Fruit fly (Drosophila melanogaster) S2 (cell line): ENCODE results near the gene up.

Source experiments
- CG8478 ChIP-seq: fragments of >200 bp; optimal IDR thresholded peaks from 2 replicates; lab custom pipeline; 2018
- CTCF ChIP-seq, 2 experiments: fragments of >200 bp; optimal IDR thresholded peaks; 2 replicates each; lab custom pipeline; 2018

up gene

dm6 chrX:13605942-13606491 is 3.6 kb upstream of the up start:
- TF ChIP-seq CTCF (optimal IDR thresholded peaks at IDR 0.05; lab: Kevin White, UChicago) (no peak), CG8478 (lab: Kevin White, UChicago) (no peak)

DNA sequence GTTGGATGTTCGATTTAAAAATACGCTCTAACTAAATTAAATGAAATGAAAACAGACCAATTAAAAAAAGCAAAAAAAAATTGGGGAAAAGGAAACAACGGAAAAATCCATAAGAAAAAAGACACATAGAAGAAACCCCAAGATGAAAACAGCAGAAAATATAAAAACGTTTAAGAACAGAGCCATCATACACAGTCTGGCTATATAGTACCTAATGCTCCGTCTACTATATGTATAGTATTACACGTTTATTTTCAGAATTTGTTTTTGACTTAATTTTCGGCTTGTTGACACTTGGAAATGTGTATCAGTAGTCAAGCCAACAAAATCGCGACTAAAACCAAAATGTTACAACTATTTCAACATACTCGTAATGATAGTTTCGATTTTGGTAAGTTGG is 3.0 kb upstream of the up start, which contains the start of gene CG11178:
Gene CG11178 (plus strand): TSS at position 301 of the 400 bp plus-strand sequence.
- TF ChIP-seq CG8478 (lab: Kevin White, UChicago) = no peak
- no peak for TF ChIP-seq CTCF (optimal IDR thresholded peaks at IDR 0.05; lab: Kevin White, UChicago)

- no peak for TF ChIP-seq CG8478 (lab: Kevin White, UChicago)
- no peak for TF ChIP-seq CTCF (optimal IDR thresholded peaks at IDR 0.05; lab: Kevin White, UChicago)
Measured at dm6 chrX:13604499-13604898, 2.1 kb upstream of the up start.

- TF ChIP-seq CTCF (optimal IDR thresholded peaks at IDR 0.05; lab: Kevin White, UChicago) (no peak), CG8478 (lab: Kevin White, UChicago) (no peak)
Measured at dm6 chrX:13597753-13598152, 4.6 kb downstream of the up start.

dm6 chrX:13593667-13594066 is 8.7 kb downstream of the up start:
- TF ChIP-seq CTCF (optimal IDR thresholded peaks at IDR 0.05; lab: Kevin White, UChicago) = no peak
- TF ChIP-seq CG8478 (lab: Kevin White, UChicago) = no peak

- peak; percentile 42 to 71 for TF ChIP-seq CTCF (optimal IDR thresholded peaks at IDR 0.05; lab: Kevin White, UChicago)
- no peak for TF ChIP-seq CG8478 (lab: Kevin White, UChicago)
Measured at dm6 chrX:13586888-13587287, 15.5 kb downstream of the up start.

DNA sequence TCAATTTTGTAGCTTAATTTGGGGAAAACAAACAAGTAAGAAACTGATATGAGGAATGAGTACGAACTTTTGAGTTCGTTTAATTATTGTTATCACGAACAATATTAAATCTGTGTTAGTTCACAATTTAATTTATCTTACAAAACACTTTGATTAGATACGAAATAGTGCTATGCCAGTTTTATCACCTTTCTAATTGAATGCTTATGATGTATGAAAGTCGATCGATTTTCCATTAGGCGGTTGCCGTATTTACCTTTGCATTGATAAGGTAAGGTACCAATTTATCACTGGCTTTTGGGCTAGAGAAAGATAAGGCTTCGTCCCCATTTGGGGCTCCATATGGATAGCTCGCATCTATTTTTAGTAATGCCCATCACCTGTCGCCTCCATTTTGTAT is 23.1 kb downstream of the up start:
- no peak for TF ChIP-seq CTCF (optimal IDR thresholded peaks at IDR 0.05; lab: Kevin White, UChicago)
- TF ChIP-seq CG8478 (lab: Kevin White, UChicago) = no peak

dm6 chrX:13572382-13572781 is 30.0 kb downstream of the up start:
- no peak for TF ChIP-seq CTCF (optimal IDR thresholded peaks at IDR 0.05; lab: Kevin White, UChicago)
- no peak for TF ChIP-seq CG8478 (lab: Kevin White, UChicago)

dm6 chrX:13570255-13570654 is 32.1 kb downstream of the up start:
- TF ChIP-seq CTCF (optimal IDR thresholded peaks at IDR 0.05; lab: Kevin White, UChicago) (no peak), CG8478 (lab: Kevin White, UChicago) (no peak)

- no peak for TF ChIP-seq CG8478 (lab: Kevin White, UChicago)
- no peak for TF ChIP-seq CTCF (optimal IDR thresholded peaks at IDR 0.05; lab: Kevin White, UChicago)
Measured at dm6 chrX:13568841-13569240, 33.5 kb downstream of the up start.

dm6 chrX:13568127-13568526 is 34.3 kb downstream of the up start:
- TF ChIP-seq CTCF (optimal IDR thresholded peaks at IDR 0.05; lab: Kevin White, UChicago) (no peak), CG8478 (lab: Kevin White, UChicago) (no peak)

DNA sequence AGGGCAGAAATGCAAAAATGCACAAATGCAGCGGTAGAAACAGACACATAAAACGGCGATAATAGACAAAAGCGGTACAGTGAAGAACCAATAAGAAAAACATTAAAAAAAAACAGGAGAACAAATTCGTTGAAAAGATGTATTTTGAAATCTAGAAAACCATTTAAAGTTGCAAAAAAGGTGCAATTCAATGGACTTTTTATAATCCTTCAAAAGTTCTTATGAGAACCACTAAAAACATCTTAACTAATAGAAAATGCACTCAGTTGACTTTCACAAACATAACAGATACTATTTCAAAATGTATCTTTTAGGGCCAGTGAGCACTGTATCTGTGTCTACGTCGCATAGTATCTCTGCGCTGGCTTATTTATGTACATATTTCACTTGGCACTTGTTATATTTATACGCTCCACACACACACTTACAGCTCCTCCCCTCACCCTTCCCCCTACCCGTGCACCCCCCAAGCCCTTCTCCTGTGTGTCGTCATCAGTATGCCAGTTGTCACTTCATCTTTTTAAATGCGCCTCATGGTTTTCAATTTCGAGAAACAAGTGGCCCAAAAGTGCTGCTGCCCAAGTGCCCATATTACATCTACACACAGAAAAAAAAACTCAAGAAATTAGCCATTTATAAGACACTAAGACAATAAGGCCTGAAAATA is 36.8 kb downstream of the up start:
- no peak for TF ChIP-seq CG8478 (lab: Kevin White, UChicago)
- no peak for TF ChIP-seq CTCF (optimal IDR thresholded peaks at IDR 0.05; lab: Kevin White, UChicago)

DNA sequence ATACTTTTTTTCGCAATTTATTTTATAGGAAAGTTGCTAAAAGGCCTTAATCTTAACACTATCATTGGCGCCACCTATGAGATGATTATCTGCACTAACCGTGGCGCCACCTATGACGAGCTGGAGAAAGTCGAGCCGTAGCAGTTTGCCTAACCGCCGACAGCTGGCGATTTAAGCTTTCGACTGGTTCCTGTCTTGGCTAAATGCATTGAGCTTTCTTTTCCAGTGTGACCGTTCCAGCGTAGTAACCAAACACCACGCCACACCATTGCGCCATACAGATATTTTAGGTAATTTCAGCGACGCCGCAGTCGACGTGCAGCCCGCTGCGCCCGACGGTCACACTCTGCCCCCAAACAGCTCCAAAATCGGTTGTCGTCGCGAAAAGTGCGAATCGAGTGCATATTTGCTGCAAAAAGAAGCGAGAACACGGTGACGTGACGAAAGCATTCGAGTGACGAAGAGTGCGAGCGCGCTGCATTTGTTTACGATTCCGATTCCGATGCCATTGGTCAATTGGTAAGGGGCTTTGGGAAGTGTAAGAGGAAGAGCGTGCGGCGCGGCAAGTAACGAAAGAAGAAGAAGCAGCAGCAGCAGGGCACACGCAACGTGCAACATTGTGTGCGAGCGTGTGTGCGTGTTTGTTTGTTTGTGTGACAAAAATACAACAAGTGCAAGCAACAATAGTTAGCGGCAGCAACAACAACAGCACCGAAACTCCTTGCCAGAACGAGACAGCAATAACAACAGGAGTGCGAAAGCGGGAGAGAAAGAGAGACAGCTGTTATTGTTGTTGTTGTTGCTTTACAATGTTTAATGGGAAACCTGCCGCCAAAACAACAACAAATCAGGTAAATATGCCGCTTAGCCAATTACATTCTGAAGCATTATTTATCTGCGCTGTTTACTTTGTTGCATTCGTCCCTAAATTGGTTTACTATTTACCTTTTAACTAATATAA is 38.6 kb downstream of the up start, which contains the start of the genes CG46311 and Tpst:
Gene CG46311 (plus strand): TSS at position 341 of the 961 bp plus-strand sequence.
Gene Tpst (plus strand): TSS at position 341 of the 961 bp plus-strand sequence.
- TF ChIP-seq CG8478 (lab: Kevin White, UChicago) (no peak), CTCF (optimal IDR thresholded peaks at IDR 0.05; lab: Kevin White, UChicago) (peak; percentile 99 to 100)

dm6 chrX:13563042-13563441 is 39.3 kb downstream of the up start:
- TF ChIP-seq CG8478 (lab: Kevin White, UChicago) (no peak), CTCF (optimal IDR thresholded peaks at IDR 0.05; lab: Kevin White, UChicago) (no peak)

DNA sequence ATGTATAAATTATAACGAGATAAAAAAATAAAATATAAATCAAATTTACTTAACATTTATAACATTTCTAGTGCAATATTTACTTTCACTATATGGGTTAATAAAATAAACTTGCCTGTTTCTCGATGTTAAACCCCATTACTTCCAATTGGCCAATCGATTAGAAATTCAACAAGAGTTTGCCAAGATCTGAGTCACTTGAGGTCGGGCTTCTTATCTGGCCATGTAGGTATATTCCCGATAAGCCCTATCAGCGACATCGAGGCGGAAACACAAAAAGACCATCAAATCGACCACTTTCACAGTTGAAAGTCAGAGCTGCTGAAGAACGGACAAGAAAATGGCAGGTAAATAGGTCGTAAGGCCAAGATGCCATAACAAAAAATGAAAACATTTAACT is 41.0 kb downstream of the up start, which contains the start of gene CG32633:
Gene CG32633 (plus strand): TSS at position 301 of the 400 bp plus-strand sequence.
- TF ChIP-seq CTCF (optimal IDR thresholded peaks at IDR 0.05; lab: Kevin White, UChicago) (no peak), CG8478 (lab: Kevin White, UChicago) (no peak)
